Fruit fly (Drosophila melanogaster): ENCODE data around the gene topi.

- TF ChIP-seq ttk (optimal IDR thresholded peaks at IDR 0.05) (no peak), psq (optimal IDR thresholded peaks at IDR 0.05) (no peak)
These were observed 18.1 kb downstream of the topi start, which contains the start of gene CG8516 for dm6 chr3R:9793018-9793417.

Measured in Kc167 (cell line).